Fruit fly (Drosophila melanogaster) S2 (cell line): Measurements from ENCODE around the gene Chsy.

Source experiments
- CG8478 ChIP-seq: fragments of >200 bp; optimal IDR thresholded peaks from 2 replicates; lab custom pipeline; 2018
- CTCF ChIP-seq, 2 experiments: fragments of >200 bp; optimal IDR thresholded peaks; 2 replicates each; lab custom pipeline; 2018

DNA sequence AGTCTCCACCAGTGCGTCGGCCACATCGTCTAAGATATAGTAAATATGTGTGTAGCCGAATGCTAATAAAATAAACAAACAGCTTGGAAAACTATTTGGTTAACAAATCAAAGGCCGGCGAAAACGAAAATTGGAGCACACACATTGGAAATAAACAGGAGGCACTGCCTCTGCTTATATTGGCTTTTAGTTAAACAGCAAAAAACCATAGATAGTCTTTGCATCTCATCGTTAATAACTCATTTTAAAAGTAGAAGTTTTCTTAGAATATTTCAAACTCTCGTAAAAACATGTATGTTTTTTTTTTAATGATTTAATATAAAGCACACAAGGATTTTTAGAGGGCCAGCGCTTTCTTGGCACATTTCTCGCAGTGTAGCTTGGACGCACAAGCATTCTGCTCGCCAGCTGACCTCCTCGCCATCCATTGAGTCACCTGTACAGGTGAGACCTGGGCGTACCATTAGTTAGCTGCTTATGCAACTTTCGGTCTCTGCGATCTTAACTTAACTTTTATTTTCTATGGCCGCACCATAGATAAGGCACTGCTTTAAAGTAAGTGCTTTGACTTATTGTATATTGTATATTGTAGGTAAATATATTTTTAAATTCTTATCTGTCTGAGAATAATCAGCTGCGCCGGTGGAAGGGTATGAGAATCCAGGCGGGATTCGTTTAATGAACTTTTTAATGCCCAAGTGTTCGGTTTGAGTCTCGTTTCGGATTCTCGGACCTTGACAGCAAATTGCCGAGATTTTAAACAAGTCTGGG lies 1.4 kb downstream of the Chsy start:
- TF ChIP-seq CG8478 (lab: Kevin White, UChicago) (no peak), CTCF (optimal IDR thresholded peaks at IDR 0.05; lab: Kevin White, UChicago) (no peak)
